Worm (Caenorhabditis elegans): ENCODE results near the gene eor-2.

eor-2 gene

ce11 chrX:14571277-14571676 is 31.5 kb upstream of the eor-2 start:
- TF ChIP-seq ceh-43 (GFP tag; optimal IDR thresholded peaks at IDR 0.05) (no peak), snpc-4 (tag; optimal IDR thresholded peaks at IDR 0.05) (no peak), ces-1 (GFP tag; optimal IDR thresholded peaks at IDR 0.05) (no peak), mls-2 (tag; optimal IDR thresholded peaks at IDR 0.05) (no peak), ceh-83 (GFP tag; optimal IDR thresholded peaks at IDR 0.05) (no peak), lsy-2 (tag; optimal IDR thresholded peaks at IDR 0.05) (no peak), zip-8 (tag; optimal IDR thresholded peaks at IDR 0.05) (no peak), blmp-1 (tag; optimal IDR thresholded peaks at IDR 0.05) (no peak), bed-3 (GFP tag; optimal IDR thresholded peaks at IDR 0.05) (no peak), mep-1 (tag; optimal IDR thresholded peaks at IDR 0.05) (no peak), elt-3 (tag; optimal IDR thresholded peaks at IDR 0.05) (no peak), cnd-1 (tag; optimal IDR thresholded peaks at IDR 0.05) (peak; percentile 13), nhr-237 (tag; optimal IDR thresholded peaks at IDR 0.05) (peak; percentile 13), ceh-39 (tag; optimal IDR thresholded peaks at IDR 0.05) (no peak), sptf-1 (tag; optimal IDR thresholded peaks at IDR 0.05) (peak; percentile 56)

ce11 chrX:14572419-14572818 is 30.4 kb upstream of the eor-2 start, which contains the start of gene lron-1:
Gene lron-1 (plus strand): TSS chrX:14572719.
- TF ChIP-seq mep-1 (tag; optimal IDR thresholded peaks at IDR 0.05) (no peak), snpc-4 (tag; optimal IDR thresholded peaks at IDR 0.05) (no peak), mls-2 (tag; optimal IDR thresholded peaks at IDR 0.05) (no peak), flh-1 (GFP tag; optimal IDR thresholded peaks at IDR 0.05) (no peak), unc-62 (GFP tag; optimal IDR thresholded peaks at IDR 0.05) (no peak), tbx-8 (GFP tag; optimal IDR thresholded peaks at IDR 0.05) (no peak), zip-8 (tag; optimal IDR thresholded peaks at IDR 0.05) (no peak), nhr-76 (tag; optimal IDR thresholded peaks at IDR 0.05) (no peak), unc-39 (tag; optimal IDR thresholded peaks at IDR 0.05) (no peak), drap-1 (GFP tag; optimal IDR thresholded peaks at IDR 0.05) (no peak)

- TF ChIP-seq elt-1 (tag; optimal IDR thresholded peaks at IDR 0.05; ENCODE audit: borderline replicate concordance, insufficient read depth) (peak; percentile 82), unc-62 (GFP tag; optimal IDR thresholded peaks at IDR 0.05) (peak; percentile 86), sem-2 (GFP tag; optimal IDR thresholded peaks at IDR 0.05) (no peak), flh-1 (GFP tag; optimal IDR thresholded peaks at IDR 0.05) (no peak), mls-2 (tag; optimal IDR thresholded peaks at IDR 0.05) (no peak), nhr-2 (tag; optimal IDR thresholded peaks at IDR 0.05) (peak; percentile 78)
Measured at ce11 chrX:14575920-14576319, 26.9 kb upstream of the eor-2 start.

ce11 chrX:14577579-14578127 is 25.2 kb upstream of the eor-2 start, which contains the start of gene let-4:
Gene let-4 (plus strand): TSS chrX:14577935.
- peak; percentile 2 for TF ChIP-seq M03D4.4 (tag; optimal IDR thresholded peaks at IDR 0.05)
- no peak for TF ChIP-seq snpc-4 (tag; optimal IDR thresholded peaks at IDR 0.05)
- peak; percentile 59 for TF ChIP-seq sptf-1 (tag; optimal IDR thresholded peaks at IDR 0.05)
- TF ChIP-seq ceh-83 (GFP tag; optimal IDR thresholded peaks at IDR 0.05), result peak; percentile 28
- peak; percentile 20 for TF ChIP-seq mls-2 (tag; optimal IDR thresholded peaks at IDR 0.05)
- peak; percentile 44 for TF ChIP-seq nhr-2 (tag; optimal IDR thresholded peaks at IDR 0.05)
- TF ChIP-seq ham-2 (GFP tag; optimal IDR thresholded peaks at IDR 0.05), result peak; percentile 96
- no peak for TF ChIP-seq elt-3 (tag; optimal IDR thresholded peaks at IDR 0.05)

- no peak for TF ChIP-seq sptf-1 (tag; optimal IDR thresholded peaks at IDR 0.05)
- TF ChIP-seq blmp-1 (tag; optimal IDR thresholded peaks at IDR 0.05), result peak; percentile 64
Measured at ce11 chrX:14580853-14581252, 22.0 kb upstream of the eor-2 start.

- TF ChIP-seq ceh-83 (GFP tag; optimal IDR thresholded peaks at IDR 0.05) (peak; percentile 27), cnd-1 (tag; optimal IDR thresholded peaks at IDR 0.05) (peak; percentile 2), nhr-28 (tag; optimal IDR thresholded peaks at IDR 0.05) (no peak), ceh-43 (GFP tag; optimal IDR thresholded peaks at IDR 0.05) (no peak), mep-1 (tag; optimal IDR thresholded peaks at IDR 0.05) (no peak), elt-1 (tag; optimal IDR thresholded peaks at IDR 0.05; ENCODE audit: borderline replicate concordance, insufficient read depth) (peak; percentile 84), ham-2 (GFP tag; optimal IDR thresholded peaks at IDR 0.05) (peak; percentile 89), nhr-2 (tag; optimal IDR thresholded peaks at IDR 0.05) (peak; percentile 27), unc-39 (tag; optimal IDR thresholded peaks at IDR 0.05) (no peak), lsy-2 (tag; optimal IDR thresholded peaks at IDR 0.05) (no peak)
Measured at ce11 chrX:14581429-14581828, 21.4 kb upstream of the eor-2 start, which contains the start of gene sym-1. Gene sym-1 (plus strand): TSS chrX:14581622.
